In the genomic region with DNA sequence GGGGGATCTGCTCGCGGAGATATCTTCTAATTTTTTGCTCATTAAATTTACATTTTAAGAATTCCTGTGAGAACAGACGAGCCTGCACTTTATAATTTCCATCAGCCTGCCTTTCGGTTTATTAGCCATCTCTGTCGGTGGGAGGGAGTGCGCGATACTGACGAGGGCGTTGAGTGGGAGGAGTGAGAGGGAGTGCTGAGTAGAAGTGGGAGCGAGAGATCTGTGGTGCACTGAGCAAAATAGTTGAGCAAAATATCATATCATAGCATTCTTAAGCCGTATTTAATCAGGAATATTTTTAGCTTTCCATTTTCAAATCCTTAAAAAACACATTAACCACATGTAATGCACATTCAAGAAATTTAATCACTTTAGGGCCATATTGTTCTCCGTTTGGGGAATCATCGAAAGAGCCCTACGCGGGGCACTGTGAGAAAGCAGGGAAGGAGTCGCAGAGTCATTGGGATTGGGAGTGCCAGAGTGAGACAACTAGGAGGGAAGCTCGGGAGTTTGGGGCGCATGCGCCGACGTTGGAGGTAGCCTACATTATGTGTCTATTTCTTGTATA, we compare ENCODE assay signal across 3 fruit fly cellular contexts.
A peak's percentile ranks its signal among the peaks of the same experiment; 100 is the strongest.
TF ChIP-seq lines count a peak whose summit lies in the region.

No protein-coding gene starts in this region.

- no peak for TF ChIP-seq CTCF in whole organism, embryonic (GFP tag; optimal IDR thresholded peaks at IDR 0.05; lab: Kevin White, UChicago)

TF ChIP-seq in whole organism, embryonic, 481 proteins besides CTCF, POLR2A, EP300 and RAD21 (continues in another document):
- TF ChIP-seq Xrp1 (GFP tag; IDR thresholded peaks at IDR 0.05; lab: Robert Waterston, UW) (peak; percentile 29; the same call in 1 of the 2 replicates), lov (optimal IDR thresholded peaks at IDR 0.05; lab: Kevin White, UChicago) (no peak), lov (GFP tag; IDR thresholded peaks at IDR 0.05; lab: Robert Waterston, UW) (no peak), CG32772 (GFP tag; IDR thresholded peaks at IDR 0.05; lab: Robert Waterston, UW) (0 out of 2 replicates have a peak, but pooled peaks have one; percentile 18), psq (GFP tag; optimal IDR thresholded peaks at IDR 0.05; lab: Kevin White, UChicago) (no peak), sob (GFP tag; IDR thresholded peaks at IDR 0.05; lab: Robert Waterston, UW) (0 out of 2 replicates have a peak, but pooled peaks have one; percentile 35), Ptx1 (GFP tag; IDR thresholded peaks at IDR 0.05; lab: Robert Waterston, UW) (peak; percentile 36; the same call in 1 of the 2 replicates), CG10321 (GFP tag; IDR thresholded peaks at IDR 0.05; lab: Robert Waterston, UW) (peak; percentile 54; the same call in 1 of the 2 replicates), Xbp1 (GFP tag; optimal IDR thresholded peaks at IDR 0.05; lab: Kevin White, UChicago) (peak; percentile 9), CG1832 (GFP tag; optimal IDR thresholded peaks at IDR 0.05; lab: Kevin White, UChicago) (peak; percentile 50), zfh1 (GFP tag; IDR thresholded peaks at IDR 0.05; lab: Robert Waterston, UW) (0 out of 3 replicates have a peak, but pooled peaks have one; percentile 4), CG8359 (GFP tag; optimal IDR thresholded peaks at IDR 0.05; lab: Kevin White, UChicago; ENCODE audit: borderline replicate concordance) (no peak), z (GFP tag; IDR thresholded peaks at IDR 0.05; lab: Robert Waterston, UW) (no peak), Jarid2 (GFP tag; optimal IDR thresholded peaks at IDR 0.05; lab: Kevin White, UChicago) (peak; percentile 6), ind (GFP tag; optimal IDR thresholded peaks at IDR 0.05; lab: Kevin White, UChicago) (no peak), prd (optimal IDR thresholded peaks at IDR 0.05; lab: Kevin White, UChicago) (no peak), prd (GFP tag; IDR thresholded peaks at IDR 0.05; lab: Robert Waterston, UW) (0 out of 3 replicates have a peak, but pooled peaks have one; percentile 13), zf30C (GFP tag; optimal IDR thresholded peaks at IDR 0.05; lab: Kevin White, UChicago) (peak; percentile 20), Nf-YC (tag; optimal IDR thresholded peaks at IDR 0.05; lab: Kevin White, UChicago) (peak; percentile 85), Ets65A (GFP tag; lab: Kevin White, UChicago) (peak; percentile 11), CG17328 (GFP tag; IDR thresholded peaks at IDR 0.05; lab: Robert Waterston, UW) (0 out of 2 replicates have a peak, but pooled peaks have one; percentile 5), wek (GFP tag; optimal IDR thresholded peaks at IDR 0.05; lab: Kevin White, UChicago) (no peak), odd (GFP tag; optimal IDR thresholded peaks at IDR 0.05; lab: Kevin White, UChicago) (no peak), dysf (GFP tag; IDR thresholded peaks at IDR 0.05; lab: Robert Waterston, UW) (0 out of 3 replicates have a peak, but pooled peaks have one; percentile 9), CG2120 (GFP tag; optimal IDR thresholded peaks at IDR 0.05; lab: Kevin White, UChicago) (peak; percentile 5)

TF ChIP-seq in whole organism, prepupa, 60 proteins besides CTCF, POLR2A, EP300 and RAD21:
- TF ChIP-seq eg (GFP tag; IDR thresholded peaks at IDR 0.05; lab: Robert Waterston, UW) (no peak), CG3032 (tag; optimal IDR thresholded peaks at IDR 0.05; lab: Kevin White, UChicago) (no peak), Sox102F (GFP tag; optimal IDR thresholded peaks at IDR 0.05; lab: Kevin White, UChicago) (no peak), CG6163 (GFP tag; IDR thresholded peaks at IDR 0.05; lab: Robert Waterston, UW) (0 out of 3 replicates have a peak, but pooled peaks have one; percentile 32), CG32006 (GFP tag; optimal IDR thresholded peaks at IDR 0.05; lab: Kevin White, UChicago) (peak; percentile 4), ss (GFP tag; optimal IDR thresholded peaks at IDR 0.05; lab: Kevin White, UChicago) (no peak)

TF ChIP-seq in whole organism, pupa, 21 proteins besides CTCF, POLR2A, EP300 and RAD21:
- TF ChIP-seq CG14655 (GFP tag; optimal IDR thresholded peaks at IDR 0.05; lab: Kevin White, UChicago) (peak; percentile 1), CG8301 (tag; optimal IDR thresholded peaks at IDR 0.05; lab: Kevin White, UChicago) (no peak)
